Fruit fly (Drosophila melanogaster): ENCODE data around the gene Prosbeta3.

Gene Prosbeta3

dm6 chr3R:9053850-9054441 lies 47.9 kb upstream of the Prosbeta3 start (continued):
- TF ChIP-seq CG18599 (GFP tag; optimal IDR thresholded peaks at IDR 0.05) (peak; percentile 59), CG17361 (GFP tag; IDR thresholded peaks at IDR 0.05) (no peak), CG10431 (GFP tag; optimal IDR thresholded peaks at IDR 0.05) (peak; percentile 4), CG43689 (GFP tag; IDR thresholded peaks at IDR 0.05) (no peak), CG9876 (GFP tag; optimal IDR thresholded peaks at IDR 0.05) (no peak), gsb (GFP tag; IDR thresholded peaks at IDR 0.05) (no peak), CG12391 (tag; optimal IDR thresholded peaks at IDR 0.05) (peak; percentile 31), klu (GFP tag; IDR thresholded peaks at IDR 0.05) (no peak), CG12155 (GFP tag; optimal IDR thresholded peaks at IDR 0.05) (peak; percentile 18), CG16815 (GFP tag; optimal IDR thresholded peaks at IDR 0.05) (peak; percentile 39), CG2116 (GFP tag; optimal IDR thresholded peaks at IDR 0.05) (no peak), Camta (GFP tag; optimal IDR thresholded peaks at IDR 0.05) (no peak), Fer2 (tag; optimal IDR thresholded peaks at IDR 0.05) (peak; percentile 4), CG8388 (GFP tag; optimal IDR thresholded peaks at IDR 0.05) (peak; percentile 24), CG3847 (GFP tag; IDR thresholded peaks at IDR 0.05) (no peak), vnd (GFP tag; IDR thresholded peaks at IDR 0.05; ENCODE audit: partially characterized antibody) (no peak), eyg (GFP tag; optimal IDR thresholded peaks at IDR 0.05) (no peak), CG10462 (GFP tag; optimal IDR thresholded peaks at IDR 0.05) (no peak), kay (GFP tag; optimal IDR thresholded peaks at IDR 0.05) (no peak), CG3281 (GFP tag; optimal IDR thresholded peaks at IDR 0.05) (peak; percentile 58), chn (GFP tag; optimal IDR thresholded peaks at IDR 0.05) (no peak), twi (tag; optimal IDR thresholded peaks at IDR 0.05) (peak; percentile 11), CG13287 (GFP tag; IDR thresholded peaks at IDR 0.05; ENCODE audit: partially characterized antibody) (no peak), Bdp1 (GFP tag; optimal IDR thresholded peaks at IDR 0.05) (no peak), CG2712 (tag; optimal IDR thresholded peaks at IDR 0.05) (peak; percentile 61), H15 (GFP tag; IDR thresholded peaks at IDR 0.05) (no peak), org-1 (GFP tag; optimal IDR thresholded peaks at IDR 0.05) (peak; percentile 48), CG1529 (GFP tag; optimal IDR thresholded peaks at IDR 0.05) (peak; percentile 8), CG6765 (GFP tag; optimal IDR thresholded peaks at IDR 0.05) (peak; percentile 45), tna (GFP tag; IDR thresholded peaks at IDR 0.05; ENCODE audit: partially characterized antibody) (no peak), CG32767 (GFP tag; IDR thresholded peaks at IDR 0.05) (no peak), btn (GFP tag; optimal IDR thresholded peaks at IDR 0.05) (no peak), CG7745 (tag; optimal IDR thresholded peaks at IDR 0.05) (no peak), YL-1 (GFP tag; optimal IDR thresholded peaks at IDR 0.05) (no peak), Ssrp (tag; optimal IDR thresholded peaks at IDR 0.05) (peak; percentile 38), CG8924 (tag; optimal IDR thresholded peaks at IDR 0.05) (no peak), oc (tag; optimal IDR thresholded peaks at IDR 0.05) (no peak), Oli (tag; optimal IDR thresholded peaks at IDR 0.05) (peak; percentile 67), CG2199 (GFP tag; IDR thresholded peaks at IDR 0.05) (no peak), hbn (GFP tag; IDR thresholded peaks at IDR 0.05; ENCODE audit: partially characterized antibody) (no peak), sna (GFP tag; IDR thresholded peaks at IDR 0.05; ENCODE audit: partially characterized antibody) (no peak), ash1 (GFP tag; optimal IDR thresholded peaks at IDR 0.05) (no peak), Six4 (GFP tag; optimal IDR thresholded peaks at IDR 0.05) (no peak), CG4360 (GFP tag; IDR thresholded peaks at IDR 0.05) (no peak), ro (GFP tag; IDR thresholded peaks at IDR 0.05) (no peak), Dp (GFP tag; optimal IDR thresholded peaks at IDR 0.05) (no peak), CG17912 (GFP tag; optimal IDR thresholded peaks at IDR 0.05) (no peak), Gsc (GFP tag; IDR thresholded peaks at IDR 0.05) (no peak), exex (tag; optimal IDR thresholded peaks at IDR 0.05) (peak; percentile 51), fd96Cb (tag; optimal IDR thresholded peaks at IDR 0.05) (peak; percentile 65)

All from whole organism, embryonic.